Fruit fly (Drosophila melanogaster): ENCODE results near the gene Lk6.

dm6 chr3R:11810831-11811484 is 46.7 kb upstream of the Lk6 start:
- TF ChIP-seq usp (GFP tag; optimal IDR thresholded peaks at IDR 0.05): no peak
- no peak for TF ChIP-seq pan (optimal IDR thresholded peaks at IDR 0.05)
- no peak for TF ChIP-seq psq (optimal IDR thresholded peaks at IDR 0.05)
